Worm (Caenorhabditis elegans) whole organism, young adult: ENCODE results near the gene sms-5.

Source experiments
- B0261.1 ChIP-seq: sonication (generic microtip); optimal IDR thresholded peaks from 2 replicates; lab custom pipeline; 2016; ENCODE audit warnings: mild to moderate bottlenecking, missing genetic modification characterization, moderate library complexity, missing compliant biosample characterization
- F52B5.7 ChIP-seq: sonication (generic microtip); optimal IDR thresholded peaks from 2 replicates; lab custom pipeline; 2016; ENCODE audit warnings: mild to moderate bottlenecking, missing genetic modification characterization, missing compliant biosample characterization
- let-526 ChIP-seq: fragments of 200-800 bp; sonication (Bioruptor generic); IDR thresholded peaks from 2 replicates; pipeline ENCODE4 v1.3.6; 2022; ENCODE audit warnings: missing genetic modification reagents, missing genetic modification characterization, missing compliant biosample characterization

ce11 chrII:470375-470774 lies 24.8 kb upstream of the sms-5 start, which contains the start of gene tomm-22:
- no peak for TF ChIP-seq F52B5.7 (tag; lab: Kevin White, UChicago)
- no peak for TF ChIP-seq let-526 (GFP tag; lab: Robert Waterston, UW)
- no peak for TF ChIP-seq B0261.1
